Worm (Caenorhabditis elegans) whole organism, mixed stage, embryonic: ENCODE results near the gene hlh-26.

Experiments
- bed-3 ChIP-seq: fragments of 200-800 bp; sonication (Bioruptor generic); optimal IDR thresholded peaks from 3 replicates; lab custom pipeline; 2018; ENCODE audit warnings: mild to moderate bottlenecking, missing genetic modification characterization, moderate library complexity, missing compliant biosample characterization
- ceh-39 ChIP-seq: fragments of 150-350 bp; optimal IDR thresholded peaks from 2 replicates; lab custom pipeline; 2014; ENCODE audit warnings: missing biosample characterization, missing genetic modification characterization
- ceh-83 ChIP-seq: fragments of 200-800 bp; sonication (Bioruptor generic); optimal IDR thresholded peaks from 2 replicates; lab custom pipeline; 2018; ENCODE audit warnings: mild to moderate bottlenecking, missing genetic modification characterization, missing compliant biosample characterization
- cnd-1 ChIP-seq: fragments of 200-800 bp; sonication (Bioruptor generic); optimal IDR thresholded peaks from 2 replicates; lab custom pipeline; 2018; ENCODE audit warnings: mild to moderate bottlenecking, missing genetic modification characterization, missing compliant biosample characterization
- drap-1 ChIP-seq: fragments of 200-800 bp; sonication (Bioruptor generic); optimal IDR thresholded peaks from 3 replicates; lab custom pipeline; 2018; ENCODE audit warnings: mild to moderate bottlenecking, missing genetic modification characterization, missing compliant biosample characterization
- elt-3 ChIP-seq: fragments of 150-350 bp; optimal IDR thresholded peaks from 2 replicates; lab custom pipeline; 2014; ENCODE audit warnings: missing biosample characterization, missing genetic modification characterization
- flh-1 ChIP-seq: fragments of 200-800 bp; sonication (Bioruptor generic); optimal IDR thresholded peaks from 2 replicates; lab custom pipeline; 2018; ENCODE audit warnings: mild to moderate bottlenecking, missing genetic modification characterization, moderate library complexity, missing compliant biosample characterization
- ham-2 ChIP-seq: fragments of 200-800 bp; sonication (Bioruptor generic); optimal IDR thresholded peaks from 2 replicates; lab custom pipeline; 2018; ENCODE audit warnings: mild to moderate bottlenecking, missing genetic modification characterization, missing compliant biosample characterization
- hlh-1 ChIP-seq: fragments of 150-350 bp; optimal IDR thresholded peaks from 2 replicates; lab custom pipeline; 2014; ENCODE audit warnings: missing biosample characterization, missing genetic modification reagents, missing genetic modification characterization
- lin-13 ChIP-seq: fragments of 150-350 bp; optimal IDR thresholded peaks from 2 replicates; lab custom pipeline; 2014; ENCODE audit warnings: missing biosample characterization, missing genetic modification characterization
- lin-32 ChIP-seq: fragments of 200-800 bp; sonication (Bioruptor generic); optimal IDR thresholded peaks from 2 replicates; lab custom pipeline; 2018; ENCODE audit warnings: mild to moderate bottlenecking, missing genetic modification characterization, missing compliant biosample characterization
- lsy-2 ChIP-seq: fragments of 150-350 bp; optimal IDR thresholded peaks from 2 replicates; lab custom pipeline; 2014; ENCODE audit warnings: missing biosample characterization, missing genetic modification characterization
- mab-5 ChIP-seq: fragments of 150-350 bp; optimal IDR thresholded peaks from 2 replicates; lab custom pipeline; 2014; ENCODE audit warnings: missing biosample characterization, missing genetic modification characterization
- mep-1 ChIP-seq: fragments of 150-350 bp; optimal IDR thresholded peaks from 2 replicates; lab custom pipeline; 2017; ENCODE audit warnings: missing biosample characterization, missing genetic modification reagents, missing genetic modification characterization, inconsistent platforms
- mls-2 ChIP-seq: sonication (generic microtip); optimal IDR thresholded peaks from 2 replicates; lab custom pipeline; 2016; ENCODE audit warnings: mild to moderate bottlenecking, missing genetic modification characterization, moderate library complexity, missing compliant biosample characterization
- nhr-12 ChIP-seq: fragments of 150-350 bp; optimal IDR thresholded peaks from 2 replicates; lab custom pipeline; 2014; ENCODE audit warnings: missing biosample characterization, missing genetic modification characterization
- nhr-2 ChIP-seq: fragments of 150-350 bp; optimal IDR thresholded peaks from 2 replicates; lab custom pipeline; 2014; ENCODE audit warnings: missing biosample characterization, missing genetic modification characterization
- nhr-237 ChIP-seq: fragments of 150-350 bp; optimal IDR thresholded peaks from 2 replicates; lab custom pipeline; 2014; ENCODE audit warnings: missing biosample characterization, missing genetic modification characterization
- nhr-28 ChIP-seq: fragments of 150-350 bp; optimal IDR thresholded peaks from 2 replicates; lab custom pipeline; 2014; ENCODE audit warnings: missing biosample characterization, missing genetic modification characterization
- nhr-76 ChIP-seq: sonication (generic microtip); optimal IDR thresholded peaks from 2 replicates; lab custom pipeline; 2017; ENCODE audit warnings: missing biosample characterization, missing genetic modification characterization
- pha-4 ChIP-seq: fragments of 150-350 bp; optimal IDR thresholded peaks from 2 replicates; lab custom pipeline; 2018; ENCODE audit warnings: missing biosample characterization, missing genetic modification reagents, missing genetic modification characterization
- snpc-4 ChIP-seq: fragments of 150-350 bp; optimal IDR thresholded peaks from 2 replicates; lab custom pipeline; 2014; ENCODE audit warnings: missing biosample characterization, missing genetic modification characterization
- sptf-1 ChIP-seq: sonication (generic microtip); optimal IDR thresholded peaks from 2 replicates; lab custom pipeline; 2017; ENCODE audit warnings: mild to moderate bottlenecking, missing genetic modification characterization, moderate library complexity, missing compliant biosample characterization
- unc-120 ChIP-seq: sonication (generic microtip); optimal IDR thresholded peaks from 2 replicates; lab custom pipeline; 2017; ENCODE audit warnings: missing genetic modification characterization, missing compliant biosample characterization; ENCODE audit not compliant: poor library complexity, severe bottlenecking
- unc-39 ChIP-seq: fragments of 150-350 bp; optimal IDR thresholded peaks from 2 replicates; lab custom pipeline; 2014; ENCODE audit warnings: missing biosample characterization, missing genetic modification characterization
- unc-62 ChIP-seq: fragments of 150-350 bp; optimal IDR thresholded peaks from 2 replicates; lab custom pipeline; 2014; ENCODE audit warnings: missing biosample characterization, missing genetic modification reagents, missing genetic modification characterization
- zip-8 ChIP-seq: fragments of 150-350 bp; optimal IDR thresholded peaks from 2 replicates; lab custom pipeline; 2014; ENCODE audit warnings: missing biosample characterization, missing genetic modification characterization

Gene hlh-26

ce11 chrII:5555522-5555921, 22.0 kb upstream of the hlh-26 start:
- TF ChIP-seq nhr-237 (tag; lab: Kevin White, UChicago) = no peak
- TF ChIP-seq mep-1 (tag; lab: Kevin White, UChicago) = no peak
- TF ChIP-seq lin-32 = no peak
- TF ChIP-seq hlh-1 = no peak

ce11 chrII:5554788-5555187, 21.2 kb upstream of the hlh-26 start:
- TF ChIP-seq lsy-2 (tag; lab: Kevin White, UChicago) = no peak
- no peak for TF ChIP-seq snpc-4 (tag; lab: Kevin White, UChicago)
- no peak for TF ChIP-seq sptf-1 (tag; lab: Kevin White, UChicago)

DNA sequence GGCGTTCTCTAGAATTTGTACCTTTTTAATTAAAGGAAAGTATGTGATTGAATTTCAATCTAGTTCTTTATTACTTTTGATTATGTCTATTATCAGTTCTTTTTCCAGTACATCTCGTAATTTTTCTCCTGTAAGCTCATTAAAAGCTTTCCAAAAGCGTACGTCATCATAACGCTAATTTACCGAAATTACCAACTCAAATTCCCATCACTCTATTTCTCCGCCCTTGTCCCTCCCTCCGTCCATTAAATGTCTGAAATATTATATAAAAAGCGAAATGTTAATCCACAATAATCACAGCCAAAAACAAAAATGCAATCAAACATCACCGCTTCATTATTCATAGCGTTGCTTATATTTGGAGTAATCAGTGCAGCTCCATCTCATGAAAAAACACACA, 20.8 kb upstream of the hlh-26 start, which contains the start of gene ins-12:
Gene ins-12, plus strand, starts transcription at position 301 of the 400 bp plus-strand sequence.
- no peak for TF ChIP-seq lsy-2 (tag; lab: Kevin White, UChicago)
- TF ChIP-seq sptf-1 (tag; lab: Kevin White, UChicago) = no peak
- no peak for TF ChIP-seq unc-62 (GFP tag; lab: Kevin White, UChicago)
- no peak for TF ChIP-seq ceh-39 (tag; lab: Kevin White, UChicago)
- no peak for TF ChIP-seq mab-5
- no peak for TF ChIP-seq drap-1 (GFP tag; lab: Kevin White, UChicago)
- TF ChIP-seq unc-39 (tag; lab: Kevin White, UChicago) = no peak
- TF ChIP-seq lin-13 (tag; lab: Kevin White, UChicago) = no peak
- TF ChIP-seq nhr-76 (tag; lab: Kevin White, UChicago) = no peak
- TF ChIP-seq nhr-12 (tag; lab: Kevin White, UChicago) = no peak

- TF ChIP-seq bed-3 (GFP tag; lab: Kevin White, UChicago) (no peak), lin-13 (tag; lab: Kevin White, UChicago) (no peak), lsy-2 (tag; lab: Kevin White, UChicago) (no peak), pha-4 (tag; lab: Kevin White, UChicago) (no peak), zip-8 (tag; lab: Kevin White, UChicago) (no peak)
- TF ChIP-seq, all 35 proteins: peak for 0
Measured at ce11 chrII:5553531-5553930, 20.0 kb upstream of the hlh-26 start.

DNA sequence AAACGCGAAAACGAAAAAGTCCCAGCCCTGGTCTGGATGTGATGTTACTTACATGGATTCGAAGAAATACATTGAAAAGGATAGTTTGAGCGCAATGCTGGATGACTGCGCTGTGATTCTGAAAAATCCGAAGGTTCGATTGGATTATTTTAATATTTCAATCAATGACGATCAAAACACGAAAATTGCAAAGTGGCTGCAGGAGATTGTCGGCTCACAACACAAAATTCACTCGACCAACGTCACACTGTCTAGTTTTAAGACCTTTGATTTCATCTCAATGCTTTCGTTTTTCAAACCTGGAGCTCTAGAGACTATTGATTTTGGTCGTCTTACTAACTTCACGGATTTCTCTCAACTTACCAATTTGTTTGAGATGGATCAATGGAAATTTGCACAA, 18.0 kb upstream of the hlh-26 start, which contains the start of gene C17C3.5:
Gene C17C3.5, plus strand, starts transcription at position 301 of the 400 bp plus-strand sequence.
- TF ChIP-seq nhr-2 (tag; lab: Kevin White, UChicago) (no peak), nhr-237 (tag; lab: Kevin White, UChicago) (no peak), nhr-76 (tag; lab: Kevin White, UChicago) (no peak), lsy-2 (tag; lab: Kevin White, UChicago) (no peak), ham-2 (GFP tag; lab: Kevin White, UChicago) (no peak), mls-2 (tag; lab: Kevin White, UChicago) (no peak), nhr-28 (tag; lab: Kevin White, UChicago) (no peak), unc-120 (tag; lab: Kevin White, UChicago) (no peak), ceh-39 (tag; lab: Kevin White, UChicago) (no peak), mab-5 (no peak)

DNA sequence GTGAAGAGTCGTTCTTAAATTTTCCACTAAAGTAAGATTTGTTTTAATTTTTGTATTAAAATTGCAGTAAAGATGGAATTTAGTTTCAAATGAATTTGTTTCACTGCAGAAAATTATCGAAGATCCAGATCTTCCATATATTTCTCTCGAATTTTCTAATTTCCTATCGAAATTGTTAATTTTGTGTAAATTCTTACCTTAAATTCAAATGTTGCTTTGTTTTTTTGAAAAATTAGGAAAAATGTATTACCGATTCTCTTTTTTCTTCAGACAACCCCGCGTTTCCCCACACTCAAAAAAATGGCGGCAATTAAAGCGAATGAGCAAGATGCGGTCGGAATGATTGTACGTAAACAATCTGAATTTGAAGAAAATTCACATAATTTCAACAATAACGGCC, 16.2 kb upstream of the hlh-26 start, which contains the start of gene C17C3.6:
Gene C17C3.6, plus strand, starts transcription at position 301 of the 400 bp plus-strand sequence.
- TF ChIP-seq nhr-2 (tag; lab: Kevin White, UChicago) = no peak
- no peak for TF ChIP-seq lin-13 (tag; lab: Kevin White, UChicago)
- no peak for TF ChIP-seq pha-4 (tag; lab: Kevin White, UChicago)
- TF ChIP-seq ceh-83 (GFP tag; lab: Kevin White, UChicago) = no peak
- TF ChIP-seq flh-1 (GFP tag; lab: Kevin White, UChicago) = no peak
- TF ChIP-seq elt-3 (tag; lab: Kevin White, UChicago) = no peak
- no peak for TF ChIP-seq nhr-28 (tag; lab: Kevin White, UChicago)
- no peak for TF ChIP-seq nhr-237 (tag; lab: Kevin White, UChicago)
- no peak for TF ChIP-seq mab-5
- TF ChIP-seq ceh-39 (tag; lab: Kevin White, UChicago) = no peak
- TF ChIP-seq cnd-1 (tag; lab: Kevin White, UChicago) = no peak
- TF ChIP-seq zip-8 (tag; lab: Kevin White, UChicago) = no peak
- no peak for TF ChIP-seq snpc-4 (tag; lab: Kevin White, UChicago)
- TF ChIP-seq nhr-12 (tag; lab: Kevin White, UChicago) = no peak
- TF ChIP-seq drap-1 (GFP tag; lab: Kevin White, UChicago) = no peak
- TF ChIP-seq lin-32 = no peak
- TF ChIP-seq unc-39 (tag; lab: Kevin White, UChicago) = no peak
- no peak for TF ChIP-seq hlh-1
- TF ChIP-seq bed-3 (GFP tag; lab: Kevin White, UChicago) = no peak
